Worm (Caenorhabditis elegans) whole organism, early embryonic: ENCODE measurements around the gene fbxa-165.

Experiments
- ama-1 ChIP-seq: fragments of 150-350 bp; optimal IDR thresholded peaks from 2 replicates; lab custom pipeline; 2014
- hnd-1 ChIP-seq: sonication (generic microtip); optimal IDR thresholded peaks from 2 replicates; lab custom pipeline; 2016; ENCODE audit warnings: missing genetic modification characterization, missing compliant biosample characterization

- no peak for TF ChIP-seq hnd-1 (tag; lab: Kevin White, UChicago)
- no peak for TF ChIP-seq ama-1 (lab: Kevin White, UChicago)
Measured at ce11 chrII:1584140-1584539, 32.1 kb downstream of the fbxa-165 start, which contains the start of gene clec-21.
